Worm (Caenorhabditis elegans): ENCODE data around the gene rps-30.

ce11 chrV:7785885-7786284 lies 9.5 kb downstream of the rps-30 start:
- TF ChIP-seq him-1 (tag; optimal IDR thresholded peaks at IDR 0.05) (no peak), dao-5 (tag; optimal IDR thresholded peaks at IDR 0.05) (no peak), W03F9.2 (tag; optimal IDR thresholded peaks at IDR 0.05) (no peak)
